Worm (Caenorhabditis elegans) whole organism, L3 larva: ENCODE results near the gene sfxn-1.2.

Experiments used
- R02D3.7 ChIP-seq: fragments of 150-350 bp; optimal IDR thresholded peaks from 2 replicates; lab custom pipeline; 2014; ENCODE audit warnings: missing biosample characterization, missing genetic modification characterization
- ZK546.5 ChIP-seq: sonication (generic microtip); optimal IDR thresholded peaks from 2 replicates; lab custom pipeline; 2017; ENCODE audit warnings: missing biosample characterization, missing genetic modification characterization
- aly-2 ChIP-seq: fragments of 150-350 bp; optimal IDR thresholded peaks from 2 replicates; lab custom pipeline; 2014; ENCODE audit warnings: missing biosample characterization, missing genetic modification characterization
- ama-1 ChIP-seq: fragments of 150-350 bp; optimal IDR thresholded peaks from 2 replicates; lab custom pipeline; 2018
- ceh-16 ChIP-seq: sonication (generic microtip); optimal IDR thresholded peaks from 2 replicates; lab custom pipeline; 2017; ENCODE audit warnings: missing biosample characterization, missing genetic modification characterization
- ceh-28 ChIP-seq: fragments of 150-350 bp; optimal IDR thresholded peaks from 2 replicates; lab custom pipeline; 2014; ENCODE audit warnings: missing biosample characterization, missing genetic modification reagents, missing genetic modification characterization
- ceh-82 ChIP-seq: fragments of 150-350 bp; optimal IDR thresholded peaks from 2 replicates; lab custom pipeline; 2014; ENCODE audit warnings: missing biosample characterization, missing genetic modification characterization
- ceh-9 ChIP-seq: sonication (generic microtip); optimal IDR thresholded peaks from 2 replicates; lab custom pipeline; 2018; ENCODE audit warnings: missing biosample characterization, missing genetic modification characterization
- daf-12 ChIP-seq: fragments of 150-350 bp; optimal IDR thresholded peaks from 2 replicates; lab custom pipeline; 2014; ENCODE audit warnings: missing biosample characterization, missing genetic modification reagents, missing genetic modification characterization
- egl-27 ChIP-seq: sonication (generic microtip); optimal IDR thresholded peaks from 4 replicates; lab custom pipeline; 2017; ENCODE audit warnings: missing biosample characterization, missing genetic modification reagents, missing genetic modification characterization
- egl-5 ChIP-seq: fragments of 150-350 bp; optimal IDR thresholded peaks from 2 replicates; lab custom pipeline; 2017; ENCODE audit warnings: missing biosample characterization, missing genetic modification reagents, missing genetic modification characterization, inconsistent platforms
- elt-1 ChIP-seq: fragments of 150-350 bp; optimal IDR thresholded peaks from 2 replicates; lab custom pipeline; 2014; ENCODE audit warnings: missing biosample characterization, missing genetic modification characterization
- elt-2 ChIP-seq: sonication (generic microtip); optimal IDR thresholded peaks from 2 replicates; lab custom pipeline; 2016; ENCODE audit warnings: missing genetic modification reagents, mild to moderate bottlenecking, missing genetic modification characterization, missing compliant biosample characterization
- elt-3 ChIP-seq, 3 experiments: fragments of 150-350 bp in 1 of 3; sonication (generic microtip) in 2 of 3; optimal IDR thresholded peaks; 2 replicates in 2 of 3; 4 replicates in 1 of 3; lab custom pipeline; 2014 to 2017; ENCODE audit warnings: missing biosample characterization in 3 of 3, missing genetic modification characterization in 3 of 3
- eor-1 ChIP-seq, 2 experiments: fragments of 150-350 bp; optimal IDR thresholded peaks; 2 replicates each; lab custom pipeline; 2014 to 2018; ENCODE audit warnings: missing biosample characterization in 2 of 2, missing genetic modification characterization in 2 of 2
- fkh-10 ChIP-seq: sonication (generic microtip); optimal IDR thresholded peaks from 2 replicates; lab custom pipeline; 2017; ENCODE audit warnings: missing biosample characterization, missing genetic modification reagents, missing genetic modification characterization
- fkh-2 ChIP-seq: fragments of 150-350 bp; optimal IDR thresholded peaks from 2 replicates; lab custom pipeline; 2014; ENCODE audit warnings: missing biosample characterization, missing genetic modification reagents, missing genetic modification characterization
- fos-1 ChIP-seq: fragments of 150-350 bp; optimal IDR thresholded peaks from 2 replicates; lab custom pipeline; 2014; ENCODE audit warnings: missing biosample characterization, missing genetic modification characterization
- hmg-11 ChIP-seq: sonication (generic microtip); optimal IDR thresholded peaks from 2 replicates; lab custom pipeline; 2016; ENCODE audit warnings: missing genetic modification characterization, missing compliant biosample characterization
- jun-1 ChIP-seq: fragments of 150-350 bp; optimal IDR thresholded peaks from 2 replicates; lab custom pipeline; 2014; ENCODE audit warnings: missing biosample characterization, missing genetic modification reagents, missing genetic modification characterization
- lin-15B ChIP-seq: fragments of 150-350 bp; optimal IDR thresholded peaks from 2 replicates; lab custom pipeline; 2014; ENCODE audit warnings: missing biosample characterization, missing genetic modification characterization
- lin-39 ChIP-seq: fragments of 150-350 bp; optimal IDR thresholded peaks from 2 replicates; lab custom pipeline; 2018; ENCODE audit warnings: missing biosample characterization, missing genetic modification reagents, missing genetic modification characterization
- lsy-12 ChIP-seq: sonication (generic microtip); optimal IDR thresholded peaks from 2 replicates; lab custom pipeline; 2016; ENCODE audit warnings: mild to moderate bottlenecking, missing genetic modification characterization, missing compliant biosample characterization
- mdl-1 ChIP-seq: fragments of 150-350 bp; optimal IDR thresholded peaks from 2 replicates; lab custom pipeline; 2014; ENCODE audit warnings: missing biosample characterization, missing genetic modification characterization
- mml-1 ChIP-seq: fragments of 150-350 bp; sonication (generic microtip); optimal IDR thresholded peaks from 3 replicates; lab custom pipeline; 2014; ENCODE audit warnings: missing biosample characterization, missing genetic modification characterization
- nfya-1 ChIP-seq: sonication (generic microtip); optimal IDR thresholded peaks from 2 replicates; lab custom pipeline; 2017; ENCODE audit warnings: missing genetic modification characterization, mild to moderate bottlenecking, missing compliant biosample characterization, antibody characterized with exemption, moderate library complexity; ENCODE audit not compliant: insufficient read depth
- nhr-11 ChIP-seq: fragments of 150-350 bp; optimal IDR thresholded peaks from 2 replicates; lab custom pipeline; 2014; ENCODE audit warnings: missing biosample characterization, missing genetic modification characterization
- nhr-12 ChIP-seq: fragments of 150-350 bp; optimal IDR thresholded peaks from 2 replicates; lab custom pipeline; 2014; ENCODE audit warnings: missing biosample characterization, missing genetic modification characterization
- nhr-23 ChIP-seq: fragments of 150-350 bp; optimal IDR thresholded peaks from 2 replicates; lab custom pipeline; 2014; ENCODE audit warnings: missing biosample characterization, missing genetic modification reagents, missing genetic modification characterization
- nhr-237 ChIP-seq: fragments of 150-350 bp; optimal IDR thresholded peaks from 2 replicates; lab custom pipeline; 2014; ENCODE audit warnings: missing biosample characterization, missing genetic modification characterization
- nhr-25 ChIP-seq: sonication (generic microtip); optimal IDR thresholded peaks from 2 replicates; lab custom pipeline; 2017; ENCODE audit warnings: missing biosample characterization, missing genetic modification characterization
- nhr-28 ChIP-seq: fragments of 150-350 bp; optimal IDR thresholded peaks from 2 replicates; lab custom pipeline; 2014; ENCODE audit warnings: missing biosample characterization, missing genetic modification characterization
- nhr-43 ChIP-seq: sonication (generic microtip); optimal IDR thresholded peaks from 2 replicates; lab custom pipeline; 2016; ENCODE audit warnings: mild to moderate bottlenecking, missing genetic modification characterization, missing compliant biosample characterization; ENCODE audit not compliant: poor library complexity, severe bottlenecking
- nhr-67 ChIP-seq: fragments of 150-350 bp; optimal IDR thresholded peaks from 2 replicates; lab custom pipeline; 2014; ENCODE audit warnings: missing biosample characterization, missing genetic modification characterization
- nhr-76 ChIP-seq: fragments of 150-350 bp; sonication (generic microtip); optimal IDR thresholded peaks from 5 replicates; lab custom pipeline; 2014; ENCODE audit warnings: missing biosample characterization, missing genetic modification characterization
- nhr-77 ChIP-seq: fragments of 150-350 bp; optimal IDR thresholded peaks from 2 replicates; lab custom pipeline; 2014; ENCODE audit warnings: missing biosample characterization, missing genetic modification characterization
- pha-4 ChIP-seq: fragments of 150-350 bp; optimal IDR thresholded peaks from 2 replicates; lab custom pipeline; 2014; ENCODE audit warnings: missing biosample characterization, missing genetic modification reagents, missing genetic modification characterization
- pqm-1 ChIP-seq: fragments of 150-350 bp; optimal IDR thresholded peaks from 2 replicates; lab custom pipeline; 2017; ENCODE audit warnings: missing biosample characterization, missing genetic modification characterization, inconsistent platforms
- sea-2 ChIP-seq: fragments of 150-350 bp; sonication (generic microtip); optimal IDR thresholded peaks from 4 replicates; lab custom pipeline; 2014; ENCODE audit warnings: missing biosample characterization, missing genetic modification reagents, missing genetic modification characterization
- skn-1 ChIP-seq: fragments of 150-350 bp; optimal IDR thresholded peaks from 2 replicates; lab custom pipeline; 2014; ENCODE audit warnings: missing biosample characterization, missing genetic modification characterization
- snpc-4 ChIP-seq: fragments of 150-350 bp; optimal IDR thresholded peaks from 2 replicates; lab custom pipeline; 2014; ENCODE audit warnings: missing biosample characterization, missing genetic modification characterization
- tbx-2 ChIP-seq: sonication (generic microtip); optimal IDR thresholded peaks from 2 replicates; lab custom pipeline; 2016; ENCODE audit warnings: mild to moderate bottlenecking, missing genetic modification characterization, missing compliant biosample characterization
- unc-39 ChIP-seq: sonication (generic microtip); optimal IDR thresholded peaks from 4 replicates; lab custom pipeline; 2017; ENCODE audit warnings: missing biosample characterization, missing genetic modification characterization
- unc-62 ChIP-seq: fragments of 150-350 bp; sonication (generic microtip); optimal IDR thresholded peaks from 4 replicates; lab custom pipeline; 2014; ENCODE audit warnings: missing biosample characterization, missing genetic modification reagents, missing genetic modification characterization
- zag-1 ChIP-seq: fragments of 150-350 bp; optimal IDR thresholded peaks from 2 replicates; lab custom pipeline; 2014; ENCODE audit warnings: missing biosample characterization, missing genetic modification characterization
- ztf-11 ChIP-seq: fragments of 150-350 bp; optimal IDR thresholded peaks from 2 replicates; lab custom pipeline; 2014; ENCODE audit warnings: missing biosample characterization, missing genetic modification characterization
- ztf-4 ChIP-seq: fragments of 150-350 bp; optimal IDR thresholded peaks from 2 replicates; lab custom pipeline; 2014; ENCODE audit warnings: missing biosample characterization, missing genetic modification characterization

Gene sfxn-1.2

ce11 chrII:11224045-11224481, 38.2 kb downstream of the sfxn-1.2 start:
- TF ChIP-seq ztf-4 (tag; lab: Kevin White, UChicago) = no peak
- TF ChIP-seq nhr-12 = no peak
- peak; percentile 87 for TF ChIP-seq nhr-43 (tag; lab: Kevin White, UChicago)
- no peak for TF ChIP-seq elt-1 (tag; lab: Kevin White, UChicago)
- no peak for TF ChIP-seq nhr-237
- TF ChIP-seq ama-1 (lab: Kevin White, UChicago) = peak; percentile 98
- peak; percentile 62 for TF ChIP-seq lin-39 (tag; lab: Kevin White, UChicago)
- no peak for TF ChIP-seq egl-5 (tag; lab: Kevin White, UChicago)
- TF ChIP-seq nhr-28 (tag; lab: Kevin White, UChicago) = no peak
- peak; percentile 68 for TF ChIP-seq tbx-2 (tag; lab: Kevin White, UChicago)
- TF ChIP-seq ceh-16 (tag; lab: Kevin White, UChicago) = no peak
- peak; percentile 33 for TF ChIP-seq pha-4
- no peak for TF ChIP-seq sea-2 (GFP tag; lab: Kevin White, UChicago)
- TF ChIP-seq egl-27 = peak; percentile 8
- peak; percentile 73 for TF ChIP-seq R02D3.7 (tag; lab: Kevin White, UChicago)
- TF ChIP-seq ztf-11 = no peak
- TF ChIP-seq nhr-76 (tag; lab: Kevin White, UChicago) = no peak
- no peak for TF ChIP-seq ZK546.5 (tag; lab: Kevin White, UChicago)
- TF ChIP-seq daf-12 (tag; lab: Kevin White, UChicago) = no peak
- TF ChIP-seq ceh-28 (tag; lab: Kevin White, UChicago) = peak; percentile 84
- TF ChIP-seq fos-1 (tag; lab: Kevin White, UChicago) = no peak
- peak; percentile 64 for TF ChIP-seq elt-2 (tag; lab: Kevin White, UChicago)
- peak; percentile 65 for TF ChIP-seq jun-1
- TF ChIP-seq hmg-11 = no peak
- TF ChIP-seq mdl-1 = no peak
- TF ChIP-seq pqm-1 (tag; lab: Kevin White, UChicago) = peak; percentile 77
- TF ChIP-seq nhr-25 = peak; percentile 53
- TF ChIP-seq unc-39 (tag; lab: Kevin White, UChicago) = no peak
- peak; percentile 42 for TF ChIP-seq skn-1 (tag; lab: Kevin White, UChicago)
- TF ChIP-seq unc-62 (GFP tag; lab: Kevin White, UChicago) = peak; percentile 79
- TF ChIP-seq zag-1 (tag; lab: Kevin White, UChicago) = peak; percentile 32
- peak; percentile 69 for TF ChIP-seq nhr-23
- TF ChIP-seq nhr-67 (tag; lab: Kevin White, UChicago) = no peak
- no peak for TF ChIP-seq eor-1 (tag; optimal IDR thresholded peaks at IDR 0.05; lab: Kevin White, UChicago)
- TF ChIP-seq ceh-82 = no peak
- peak; percentile 74 for TF ChIP-seq aly-2 (tag; lab: Kevin White, UChicago)
- TF ChIP-seq nhr-11 (tag; lab: Kevin White, UChicago) = no peak
- TF ChIP-seq nhr-77 (tag; lab: Kevin White, UChicago) = no peak
- TF ChIP-seq nfya-1 (tag; lab: Kevin White, UChicago) = peak; percentile 73
- TF ChIP-seq fkh-10 = no peak
- TF ChIP-seq fkh-2 (tag; lab: Kevin White, UChicago) = no peak
- TF ChIP-seq lsy-12 (tag; lab: Kevin White, UChicago) = peak; percentile 71
- peak; percentile 99 for TF ChIP-seq snpc-4
- no peak for TF ChIP-seq ceh-9 (tag; lab: Kevin White, UChicago)
- no peak for TF ChIP-seq mml-1 (tag; lab: Kevin White, UChicago)
- TF ChIP-seq lin-15B (tag; lab: Kevin White, UChicago) = peak; percentile 65
- peak in 1 of 3 experiments; percentile 75 for TF ChIP-seq elt-3 (tag; optimal IDR thresholded peaks at IDR 0.05; lab: Kevin White, UChicago)
